Worm (Caenorhabditis elegans) whole organism, late embryonic: ENCODE results near the gene itr-1.

Experiments
- K09A11.1 ChIP-seq: sonication (generic microtip); optimal IDR thresholded peaks from 2 replicates; lab custom pipeline; 2017; ENCODE audit warnings: antibody characterized with exemption, mild to moderate bottlenecking, missing genetic modification characterization, missing compliant biosample characterization; ENCODE audit not compliant: insufficient read depth
- ama-1 ChIP-seq: fragments of 150-350 bp; optimal IDR thresholded peaks from 2 replicates; lab custom pipeline; 2014
- ceh-9 ChIP-seq: sonication (generic microtip); optimal IDR thresholded peaks from 2 replicates; lab custom pipeline; 2016; ENCODE audit warnings: mild to moderate bottlenecking, missing genetic modification characterization, inconsistent platforms, missing compliant biosample characterization
- dve-1 ChIP-seq: sonication (generic microtip); optimal IDR thresholded peaks from 2 replicates; lab custom pipeline; 2017; ENCODE audit warnings: antibody characterized with exemption, mild to moderate bottlenecking, missing genetic modification characterization, missing compliant biosample characterization
- fax-1 ChIP-seq: sonication (generic microtip); optimal IDR thresholded peaks from 2 replicates; lab custom pipeline; 2016; ENCODE audit warnings: missing genotype, missing genetic modification characterization, missing compliant biosample characterization
- fkh-10 ChIP-seq: fragments of 150-350 bp; optimal IDR thresholded peaks from 2 replicates; lab custom pipeline; 2014; ENCODE audit warnings: missing biosample characterization, missing genetic modification reagents, missing genetic modification characterization
- hlh-15 ChIP-seq: sonication (generic microtip); optimal IDR thresholded peaks from 2 replicates; lab custom pipeline; 2016; ENCODE audit warnings: missing genetic modification characterization, missing compliant biosample characterization
- nhr-11 ChIP-seq: fragments of 150-350 bp; optimal IDR thresholded peaks from 2 replicates; lab custom pipeline; 2014; ENCODE audit warnings: missing biosample characterization, missing genetic modification characterization
- pha-2 ChIP-seq: sonication (generic microtip); optimal IDR thresholded peaks from 2 replicates; lab custom pipeline; 2017; ENCODE audit warnings: mild to moderate bottlenecking, missing genetic modification characterization, missing compliant biosample characterization
- pha-4 ChIP-seq: fragments of 150-350 bp; optimal IDR thresholded peaks from 2 replicates; lab custom pipeline; 2018; ENCODE audit warnings: missing biosample characterization, missing genetic modification reagents, missing genetic modification characterization
- tbx-2 ChIP-seq: sonication (generic microtip); optimal IDR thresholded peaks from 2 replicates; lab custom pipeline; 2016; ENCODE audit warnings: missing genetic modification characterization, missing compliant biosample characterization
- unc-55 ChIP-seq: sonication (generic microtip); optimal IDR thresholded peaks from 2 replicates; lab custom pipeline; 2017; ENCODE audit warnings: missing biosample characterization, missing genetic modification reagents, missing genetic modification characterization

- no peak for TF ChIP-seq fkh-10 (GFP tag; lab: Kevin White, UChicago)
- TF ChIP-seq tbx-2, result no peak
- no peak for TF ChIP-seq hlh-15 (tag; lab: Kevin White, UChicago)
- no peak for TF ChIP-seq fax-1 (tag; lab: Kevin White, UChicago)
- TF ChIP-seq unc-55, result no peak
- TF ChIP-seq pha-2, result no peak
- TF ChIP-seq K09A11.1 (tag; lab: Kevin White, UChicago), result no peak
- TF ChIP-seq ama-1 (lab: Kevin White, UChicago), result no peak
- no peak for TF ChIP-seq pha-4 (tag; lab: Kevin White, UChicago)
- TF ChIP-seq nhr-11 (tag; lab: Kevin White, UChicago), result no peak
- no peak for TF ChIP-seq dve-1 (tag; lab: Kevin White, UChicago)
- no peak for TF ChIP-seq ceh-9 (tag; lab: Kevin White, UChicago)
Observed at ce11 chrIV:7646861-7647260, 28.1 kb upstream of the itr-1 start.
